Fruit fly (Drosophila melanogaster) whole organism, adult: ENCODE results near the gene CG7058.

Source experiments
- CG11617 ChIP-seq: fragments of 200-800 bp; sonication (Bioruptor generic); optimal IDR thresholded peaks from 2 replicates; lab custom pipeline; 2017; ENCODE audit warnings: mild to moderate bottlenecking, missing biosample characterization, missing genetic modification reagents, missing genetic modification characterization
- CG12768 ChIP-seq: fragments of 200-800 bp; sonication (Bioruptor generic); optimal IDR thresholded peaks from 2 replicates; lab custom pipeline; 2017; ENCODE audit warnings: missing biosample characterization, missing genetic modification characterization, mild to moderate bottlenecking, moderate library complexity, missing genetic modification reagents
- CG33017 ChIP-seq: fragments of 200-800 bp; sonication (Bioruptor generic); optimal IDR thresholded peaks from 2 replicates; lab custom pipeline; 2018; ENCODE audit warnings: missing biosample characterization, mild to moderate bottlenecking, missing genetic modification characterization, moderate library complexity
- CG7045 ChIP-seq: fragments of 200-800 bp; sonication (Bioruptor generic); optimal IDR thresholded peaks from 2 replicates; lab custom pipeline; 2017; ENCODE audit warnings: missing biosample characterization, mild to moderate bottlenecking, missing genetic modification characterization
- CG7101 ChIP-seq: fragments of 200-800 bp; sonication (Bioruptor generic); optimal IDR thresholded peaks from 2 replicates; lab custom pipeline; 2018; ENCODE audit warnings: missing biosample characterization, mild to moderate bottlenecking, missing genetic modification characterization, moderate library complexity
- Clk ChIP-seq: fragments of 200-800 bp; sonication (Bioruptor generic); optimal IDR thresholded peaks from 2 replicates; lab custom pipeline; 2017; ENCODE audit warnings: missing biosample characterization, missing genetic modification characterization
- Hr96 ChIP-seq: fragments of 200-800 bp; sonication (Bioruptor generic); optimal IDR thresholded peaks from 2 replicates; lab custom pipeline; 2016; ENCODE audit warnings: missing biosample characterization, missing genetic modification characterization
- cic ChIP-seq: fragments of 200-800 bp; sonication (Bioruptor generic); optimal IDR thresholded peaks from 2 replicates; lab custom pipeline; 2017; ENCODE audit warnings: missing biosample characterization, mild to moderate bottlenecking, missing genetic modification characterization, moderate library complexity
- cnc ChIP-seq, 2 experiments: fragments of >200 bp; optimal IDR thresholded peaks; 2 replicates each; lab custom pipeline; 2017
- ovo ChIP-seq: fragments of 200-800 bp; sonication (Bioruptor generic); optimal IDR thresholded peaks from 2 replicates; lab custom pipeline; 2016; ENCODE audit warnings: missing biosample characterization, missing genetic modification characterization
- pad ChIP-seq: fragments of 200-800 bp; sonication (Bioruptor generic); optimal IDR thresholded peaks from 3 replicates; lab custom pipeline; 2017; ENCODE audit warnings: missing biosample characterization, missing genetic modification characterization, mild to moderate bottlenecking, moderate library complexity, missing genetic modification reagents
- tj ChIP-seq: fragments of 200-800 bp; sonication (Bioruptor generic); optimal IDR thresholded peaks from 3 replicates; lab custom pipeline; 2017; ENCODE audit warnings: missing biosample characterization, mild to moderate bottlenecking, missing genetic modification characterization, moderate library complexity
- toe ChIP-seq: fragments of 200-800 bp; sonication (Bioruptor generic); optimal IDR thresholded peaks from 2 replicates; lab custom pipeline; 2016; ENCODE audit warnings: missing biosample characterization, missing genetic modification characterization

DNA sequence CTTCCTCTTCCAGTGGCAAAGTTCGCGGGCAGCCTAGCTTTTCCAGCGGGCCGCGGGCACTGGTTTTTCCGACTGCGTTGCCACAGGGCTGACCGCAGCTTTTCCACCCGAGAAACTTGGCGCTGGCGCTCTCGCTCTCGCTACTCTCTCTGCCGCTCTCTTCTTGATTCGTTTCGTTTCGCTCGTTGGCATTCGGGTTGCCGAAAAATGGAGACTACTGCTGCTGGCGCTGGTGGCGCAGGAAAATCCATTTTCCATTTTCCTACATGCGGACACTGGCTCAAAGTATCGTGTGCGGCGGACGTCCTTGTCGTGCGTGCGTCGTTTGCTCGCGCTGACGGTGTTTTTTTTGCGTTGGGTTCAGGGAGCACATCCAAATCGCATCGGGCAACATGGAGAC, 6.6 kb downstream of the CG7058 start, which contains the start of gene CG42450:
- TF ChIP-seq cic (GFP tag; lab: Kevin White, UChicago): no peak
- no peak for TF ChIP-seq Clk
- no peak for TF ChIP-seq CG12768 (GFP tag; lab: Kevin White, UChicago)
- TF ChIP-seq CG7045: no peak
- TF ChIP-seq CG33017: no peak
- TF ChIP-seq cnc (optimal IDR thresholded peaks at IDR 0.05; lab: Kevin White, UChicago): no peak
- TF ChIP-seq Hr96 (GFP tag; lab: Kevin White, UChicago): no peak
- TF ChIP-seq CG7101 (tag; lab: Kevin White, UChicago): no peak
- TF ChIP-seq pad: no peak
- TF ChIP-seq tj (GFP tag; lab: Kevin White, UChicago): no peak
- no peak for TF ChIP-seq ovo (GFP tag; lab: Kevin White, UChicago)
- no peak for TF ChIP-seq CG11617 (GFP tag; lab: Kevin White, UChicago)
- no peak for TF ChIP-seq toe (GFP tag; lab: Kevin White, UChicago)
